Worm (Caenorhabditis elegans): ENCODE results near the gene gsp-2.

gsp-2 gene

DNA sequence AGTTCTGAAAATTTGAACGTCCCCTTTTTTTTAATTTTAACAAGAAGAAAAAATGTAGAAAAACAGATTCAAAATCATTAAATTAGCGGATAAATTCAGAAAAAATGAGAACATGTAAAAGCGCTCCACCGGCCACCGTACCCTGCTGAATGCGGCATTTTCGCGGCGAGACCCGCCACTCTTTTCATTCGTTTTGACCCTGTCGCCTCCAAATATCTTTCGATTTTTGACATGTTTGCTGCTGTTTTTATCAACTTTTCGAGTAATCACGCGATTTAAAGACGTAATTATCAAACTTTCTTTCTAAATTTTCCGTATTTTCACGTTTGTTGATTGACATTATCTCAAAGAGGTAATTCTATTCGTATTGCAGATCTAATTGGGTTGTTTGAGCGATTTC, at the start of gene gsp-2:
Gene gsp-2, plus strand, starts transcription at position 374 of the 400 bp plus-strand sequence.
- peak; percentile 23 for TF ChIP-seq unc-42 (tag; optimal IDR thresholded peaks at IDR 0.05)
- TF ChIP-seq C38D4.7 (GFP tag; optimal IDR thresholded peaks at IDR 0.05), result no peak
- no peak for TF ChIP-seq nhr-11 (tag; optimal IDR thresholded peaks at IDR 0.05)
- no peak for TF ChIP-seq C08G9.2 (tag; optimal IDR thresholded peaks at IDR 0.05)
- TF ChIP-seq npax-4 (tag; optimal IDR thresholded peaks at IDR 0.05), result no peak
- no peak for TF ChIP-seq hlh-30 (tag; optimal IDR thresholded peaks at IDR 0.05; ENCODE audit: insufficient read depth)
- TF ChIP-seq K09A11.1 (tag; optimal IDR thresholded peaks at IDR 0.05; ENCODE audit: insufficient read depth), result no peak
- TF ChIP-seq nfya-1 (tag; optimal IDR thresholded peaks at IDR 0.05), result peak; percentile 74
- TF ChIP-seq ref-2 (tag; optimal IDR thresholded peaks at IDR 0.05), result peak; percentile 29
- no peak for TF ChIP-seq ceh-24 (tag; optimal IDR thresholded peaks at IDR 0.05)
- TF ChIP-seq T23F11.4 (GFP tag; optimal IDR thresholded peaks at IDR 0.05), result no peak
- no peak for TF ChIP-seq ceh-30 (tag; optimal IDR thresholded peaks at IDR 0.05)
- peak; percentile 0 for TF ChIP-seq che-1 (tag; optimal IDR thresholded peaks at IDR 0.05)
- no peak for TF ChIP-seq ceh-19 (GFP tag; optimal IDR thresholded peaks at IDR 0.05)
- no peak for TF ChIP-seq ceh-6 (GFP tag; optimal IDR thresholded peaks at IDR 0.05)
- TF ChIP-seq dve-1 (tag; optimal IDR thresholded peaks at IDR 0.05), result peak; percentile 16
- no peak for TF ChIP-seq ceh-2 (tag; optimal IDR thresholded peaks at IDR 0.05)
- no peak for TF ChIP-seq F13H6.1 (tag; optimal IDR thresholded peaks at IDR 0.05)
- TF ChIP-seq ceh-31 (tag; optimal IDR thresholded peaks at IDR 0.05), result peak; percentile 35
- TF ChIP-seq ttx-3 (tag; optimal IDR thresholded peaks at IDR 0.05), result no peak
- no peak for TF ChIP-seq ceh-48 (tag; optimal IDR thresholded peaks at IDR 0.05)
- peak; percentile 24 for TF ChIP-seq elt-2 (tag; optimal IDR thresholded peaks at IDR 0.05)
- TF ChIP-seq mec-3 (tag; optimal IDR thresholded peaks at IDR 0.05; ENCODE audit: borderline replicate concordance), result no peak
- peak; percentile 20 for TF ChIP-seq tbx-2 (tag; optimal IDR thresholded peaks at IDR 0.05)

DNA sequence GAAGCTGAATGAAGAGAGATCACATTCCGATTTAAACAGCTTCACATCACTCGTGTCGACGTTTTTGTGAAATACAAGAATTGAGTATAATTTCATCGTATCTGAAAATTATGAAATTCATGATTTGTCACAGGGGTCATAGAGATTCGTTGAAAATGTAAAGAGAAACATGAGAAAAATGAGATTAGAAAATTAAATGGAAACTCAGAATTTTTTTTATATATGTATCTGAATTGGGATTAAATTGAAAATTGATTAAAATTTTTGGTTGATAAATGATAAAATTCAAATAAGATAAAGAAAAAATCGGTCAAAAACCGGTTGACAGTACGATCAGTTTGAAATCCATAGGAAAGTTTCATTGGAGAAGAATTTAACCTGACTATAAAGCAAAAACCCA, 48.9 kb upstream of the gsp-2 start, which contains the start of gene ykt-6:
Gene ykt-6, minus strand, starts transcription at position 101 of the 400 bp plus-strand sequence.
- TF ChIP-seq unc-55 (GFP tag; optimal IDR thresholded peaks at IDR 0.05) (no peak), sox-4 (tag; optimal IDR thresholded peaks at IDR 0.05) (no peak)

- TF ChIP-seq ceh-18 (tag; optimal IDR thresholded peaks at IDR 0.05) (no peak), hlh-30 (tag; optimal IDR thresholded peaks at IDR 0.05; ENCODE audit: insufficient read depth) (no peak), pha-2 (tag; optimal IDR thresholded peaks at IDR 0.05) (no peak), ceh-31 (tag; optimal IDR thresholded peaks at IDR 0.05) (no peak), hlh-15 (tag; optimal IDR thresholded peaks at IDR 0.05) (no peak), ahr-1 (tag; optimal IDR thresholded peaks at IDR 0.05) (no peak), fkh-10 (GFP tag; optimal IDR thresholded peaks at IDR 0.05) (no peak), unc-3 (GFP tag; conservative IDR thresholded peaks at IDR 0.05) (no peak), unc-3 (tag; optimal IDR thresholded peaks at IDR 0.05) (no peak), ceh-45 (GFP tag; IDR thresholded peaks at IDR 0.05) (no peak), hlh-6 (tag; optimal IDR thresholded peaks at IDR 0.05) (no peak), ttx-3 (tag; optimal IDR thresholded peaks at IDR 0.05) (no peak), C08G9.2 (tag; optimal IDR thresholded peaks at IDR 0.05) (no peak), nhr-232 (tag; optimal IDR thresholded peaks at IDR 0.05) (no peak)
Measured at ce11 chrIII:7290462-7290861, 45.9 kb upstream of the gsp-2 start, which contains the start of gene algn-11. algn-11 (minus strand) TSS chrIII:7290562.

- TF ChIP-seq unc-42 (tag; optimal IDR thresholded peaks at IDR 0.05) (peak; percentile 48), che-1 (tag; optimal IDR thresholded peaks at IDR 0.05) (no peak), sdc-2 (tag; optimal IDR thresholded peaks at IDR 0.05) (no peak)
Measured at ce11 chrIII:7291216-7291615, 45.2 kb upstream of the gsp-2 start.

Measured in whole organism, late embryonic.